Fruit fly (Drosophila melanogaster) whole organism, pupa: ENCODE results near the gene CG5921.

Experiments
- CG10348 ChIP-seq: fragments of 200-800 bp; sonication (Bioruptor generic); IDR thresholded peaks from 2 replicates; pipeline ENCODE4 v1.3.6; 2022; ENCODE audit warnings: missing biosample characterization, missing genetic modification characterization
- CG12605 ChIP-seq: fragments of 200-800 bp; sonication (Bioruptor generic); IDR thresholded peaks from 2 replicates; pipeline ENCODE4 v1.3.6; 2022; ENCODE audit warnings: missing biosample characterization, missing genetic modification characterization
- CG14655 ChIP-seq: fragments of 200-800 bp; sonication (Bioruptor generic); optimal IDR thresholded peaks from 3 replicates; lab custom pipeline; 2017; ENCODE audit warnings: mild to moderate bottlenecking, missing biosample characterization, missing genetic modification reagents, missing genetic modification characterization
- CG15710 ChIP-seq: fragments of 200-800 bp; sonication (Bioruptor generic); optimal IDR thresholded peaks from 2 replicates; lab custom pipeline; 2018; ENCODE audit warnings: missing biosample characterization, mild to moderate bottlenecking, missing genetic modification characterization, moderate library complexity
- CG17806 ChIP-seq: fragments of 200-800 bp; sonication (Bioruptor generic); optimal IDR thresholded peaks from 2 replicates; lab custom pipeline; 2018; ENCODE audit warnings: missing biosample characterization, mild to moderate bottlenecking, missing genetic modification characterization, moderate library complexity
- CG32121 ChIP-seq: fragments of 200-800 bp; sonication (Bioruptor generic); IDR thresholded peaks from 2 replicates; pipeline ENCODE4 v1.3.6; 2022; ENCODE audit warnings: missing biosample characterization, missing genetic modification characterization
- CG8159 ChIP-seq: fragments of 200-800 bp; sonication (Bioruptor generic); optimal IDR thresholded peaks from 3 replicates; lab custom pipeline; 2018; ENCODE audit warnings: missing biosample characterization, mild to moderate bottlenecking, missing genetic modification characterization, moderate library complexity
- CG9948 ChIP-seq: fragments of 200-800 bp; sonication (Bioruptor generic); optimal IDR thresholded peaks from 2 replicates; lab custom pipeline; 2018; ENCODE audit warnings: missing biosample characterization, mild to moderate bottlenecking, missing genetic modification characterization, moderate library complexity
- EcR ChIP-seq: fragments of 200-800 bp; sonication (Bioruptor generic); optimal IDR thresholded peaks from 3 replicates; lab custom pipeline; 2019; ENCODE audit warnings: missing biosample characterization, missing genetic modification characterization, mild to moderate bottlenecking, moderate library complexity, missing genetic modification reagents
- Ets98B ChIP-seq: fragments of 200-800 bp; sonication (Bioruptor generic); IDR thresholded peaks from 2 replicates; pipeline ENCODE4 v1.3.6; 2022; ENCODE audit warnings: missing biosample characterization, missing genetic modification characterization
- rn ChIP-seq: fragments of 200-800 bp; sonication (Bioruptor generic); IDR thresholded peaks from 2 replicates; pipeline ENCODE4 v1.3.6; 2022; ENCODE audit warnings: missing biosample characterization, missing genetic modification characterization

DNA sequence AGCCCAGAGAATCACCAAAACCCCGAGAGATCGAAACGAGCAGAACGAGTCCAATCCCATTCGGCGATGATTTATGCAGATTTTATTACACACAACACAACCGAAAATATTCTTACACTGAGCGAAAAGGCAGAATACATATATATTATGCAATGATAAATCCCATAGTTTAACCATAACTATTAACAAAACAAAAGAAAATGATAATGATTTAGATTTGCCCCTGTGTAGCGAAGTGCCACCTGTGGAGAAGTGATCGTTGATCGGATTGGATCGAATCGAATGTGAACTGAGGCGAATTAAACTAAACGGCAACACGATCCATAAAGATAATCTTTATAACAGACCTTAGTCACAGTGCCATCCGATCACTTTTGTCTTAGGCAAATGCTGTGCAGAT lies 21.6 kb upstream of the CG5921 start:
- TF ChIP-seq CG14655 (GFP tag; lab: Kevin White, UChicago), result no peak
- no peak for TF ChIP-seq CG10348 (GFP tag; lab: Robert Waterston, UW)
- no peak for TF ChIP-seq Ets98B (GFP tag; lab: Robert Waterston, UW)
- TF ChIP-seq EcR, result no peak
- no peak for TF ChIP-seq CG17806
- TF ChIP-seq CG8159 (tag; lab: Kevin White, UChicago), result no peak
- TF ChIP-seq CG9948 (tag; lab: Kevin White, UChicago), result no peak
- no peak for TF ChIP-seq rn (GFP tag; lab: Robert Waterston, UW)
- TF ChIP-seq CG15710, result no peak
- TF ChIP-seq CG32121 (GFP tag; lab: Robert Waterston, UW), result no peak
- TF ChIP-seq CG12605 (GFP tag; lab: Robert Waterston, UW), result no peak
